Fruit fly (Drosophila melanogaster): Measurements from ENCODE around the gene Toll-9.

Toll-9 gene

DNA sequence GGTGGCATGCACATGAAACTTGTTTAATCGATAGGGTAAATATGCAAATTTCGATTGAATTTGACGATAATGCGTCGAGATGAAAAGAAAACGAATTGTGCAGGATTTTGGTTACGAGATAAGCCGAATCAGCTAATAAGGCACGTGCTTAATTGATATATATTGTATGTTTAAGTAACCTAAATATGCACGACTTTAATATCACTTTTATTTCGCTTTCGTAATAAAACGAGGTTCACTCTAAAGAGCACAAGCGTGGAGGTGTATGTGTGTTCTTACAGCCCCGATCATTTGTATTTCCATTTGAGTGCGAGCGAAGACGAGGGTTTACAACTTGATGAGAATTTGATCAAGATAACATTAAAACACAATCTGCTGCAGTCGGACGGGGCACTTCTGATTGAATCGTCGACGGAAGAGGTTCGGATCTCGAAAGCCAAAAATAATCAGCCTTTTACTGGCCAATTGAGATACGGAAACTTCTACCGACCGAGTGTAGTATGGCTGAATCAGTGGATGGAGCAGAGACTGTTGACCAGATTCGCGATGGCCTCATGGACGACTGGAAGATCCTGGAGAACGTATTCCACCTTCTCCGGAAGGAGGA, 12.7 kb downstream of the Toll-9 start:
- TF ChIP-seq CG33557 (GFP tag; optimal IDR thresholded peaks at IDR 0.05): no peak
- no peak for TF ChIP-seq Dek (tag; optimal IDR thresholded peaks at IDR 0.05)
- TF ChIP-seq CG5953 (GFP tag; IDR thresholded peaks at IDR 0.05): no peak
- no peak for TF ChIP-seq salm (tag; optimal IDR thresholded peaks at IDR 0.05)
- no peak for TF ChIP-seq CG17912 (GFP tag; optimal IDR thresholded peaks at IDR 0.05)
- no peak for TF ChIP-seq Hey (tag; optimal IDR thresholded peaks at IDR 0.05)
- TF ChIP-seq CG11093 (GFP tag; IDR thresholded peaks at IDR 0.05): no peak
- TF ChIP-seq vfl (GFP tag; optimal IDR thresholded peaks at IDR 0.05): no peak
- TF ChIP-seq en (GFP tag; optimal IDR thresholded peaks at IDR 0.05): no peak
- no peak for TF ChIP-seq CG13296 (GFP tag; optimal IDR thresholded peaks at IDR 0.05)
- TF ChIP-seq mirr (GFP tag; optimal IDR thresholded peaks at IDR 0.05): no peak
- no peak for TF ChIP-seq CG7271 (tag; optimal IDR thresholded peaks at IDR 0.05)
- TF ChIP-seq Abd-B (GFP tag; optimal IDR thresholded peaks at IDR 0.05): no peak
- TF ChIP-seq CG3407 (GFP tag; optimal IDR thresholded peaks at IDR 0.05): no peak
- TF ChIP-seq CG8944 (GFP tag; optimal IDR thresholded peaks at IDR 0.05): no peak
- TF ChIP-seq CG33213 (GFP tag; optimal IDR thresholded peaks at IDR 0.05): no peak
- TF ChIP-seq Deaf1 (tag; optimal IDR thresholded peaks at IDR 0.05): no peak
- TF ChIP-seq CG9817 (tag; optimal IDR thresholded peaks at IDR 0.05): no peak
- no peak for TF ChIP-seq CG6175 (GFP tag; IDR thresholded peaks at IDR 0.05)
- TF ChIP-seq H2.0 (GFP tag; IDR thresholded peaks at IDR 0.05): no peak
- TF ChIP-seq CG1832 (GFP tag; optimal IDR thresholded peaks at IDR 0.05): no peak
- TF ChIP-seq MTF-1 (GFP tag; optimal IDR thresholded peaks at IDR 0.05; ENCODE audit: borderline replicate concordance): no peak
- TF ChIP-seq D (optimal IDR thresholded peaks at IDR 0.05): no peak
- no peak for TF ChIP-seq D (GFP tag; optimal IDR thresholded peaks at IDR 0.05)
- TF ChIP-seq Neu2 (GFP tag; optimal IDR thresholded peaks at IDR 0.05; ENCODE audit: borderline replicate concordance): no peak
- no peak for TF ChIP-seq Dad (GFP tag; optimal IDR thresholded peaks at IDR 0.05)
- no peak for TF ChIP-seq CG9609 (GFP tag; optimal IDR thresholded peaks at IDR 0.05)
- TF ChIP-seq CG12769 (tag; optimal IDR thresholded peaks at IDR 0.05): no peak
- TF ChIP-seq fru (optimal IDR thresholded peaks at IDR 0.05): no peak
- TF ChIP-seq CG8281 (tag; optimal IDR thresholded peaks at IDR 0.05): no peak
- no peak for TF ChIP-seq NFAT (GFP tag; IDR thresholded peaks at IDR 0.05)
- TF ChIP-seq bcd (GFP tag; optimal IDR thresholded peaks at IDR 0.05): no peak
- TF ChIP-seq CG1024 (GFP tag; IDR thresholded peaks at IDR 0.05): 0 out of 2 replicates have a peak, but pooled peaks have one; percentile 18
- TF ChIP-seq Poxn (GFP tag; IDR thresholded peaks at IDR 0.05): no peak
- TF ChIP-seq wek (GFP tag; optimal IDR thresholded peaks at IDR 0.05): no peak
- TF ChIP-seq fd3F (GFP tag; optimal IDR thresholded peaks at IDR 0.05): no peak
- TF ChIP-seq ci (GFP tag; IDR thresholded peaks at IDR 0.05): no peak
- TF ChIP-seq sd (tag; optimal IDR thresholded peaks at IDR 0.05): no peak
- TF ChIP-seq ap (GFP tag; IDR thresholded peaks at IDR 0.05): no peak
- TF ChIP-seq CoRest (tag; optimal IDR thresholded peaks at IDR 0.05): no peak
- TF ChIP-seq sisA (GFP tag; IDR thresholded peaks at IDR 0.05): no peak
- peak; percentile 51 for TF ChIP-seq sug (tag; optimal IDR thresholded peaks at IDR 0.05)
- TF ChIP-seq CG17802 (tag; optimal IDR thresholded peaks at IDR 0.05): no peak
- TF ChIP-seq HLH3B (GFP tag; IDR thresholded peaks at IDR 0.05): no peak
- no peak for TF ChIP-seq vnd (GFP tag; IDR thresholded peaks at IDR 0.05; ENCODE audit: partially characterized antibody)
- no peak for TF ChIP-seq Asciz (GFP tag; optimal IDR thresholded peaks at IDR 0.05)
- no peak for TF ChIP-seq CG15696 (tag; optimal IDR thresholded peaks at IDR 0.05)
- no peak for TF ChIP-seq CG10654 (GFP tag; optimal IDR thresholded peaks at IDR 0.05)
- TF ChIP-seq seq (GFP tag; IDR thresholded peaks at IDR 0.05): no peak
- no peak for TF ChIP-seq CG31365 (tag; optimal IDR thresholded peaks at IDR 0.05)
- TF ChIP-seq Mrtf (GFP tag; IDR thresholded peaks at IDR 0.05): no peak
- no peak for TF ChIP-seq CG18764 (GFP tag; optimal IDR thresholded peaks at IDR 0.05)

All from whole organism, embryonic.